Worm (Caenorhabditis elegans): ENCODE measurements around the gene str-243.
A peak's percentile ranks its signal among the peaks of the same experiment; 100 is the strongest.

Gene str-243

DNA sequence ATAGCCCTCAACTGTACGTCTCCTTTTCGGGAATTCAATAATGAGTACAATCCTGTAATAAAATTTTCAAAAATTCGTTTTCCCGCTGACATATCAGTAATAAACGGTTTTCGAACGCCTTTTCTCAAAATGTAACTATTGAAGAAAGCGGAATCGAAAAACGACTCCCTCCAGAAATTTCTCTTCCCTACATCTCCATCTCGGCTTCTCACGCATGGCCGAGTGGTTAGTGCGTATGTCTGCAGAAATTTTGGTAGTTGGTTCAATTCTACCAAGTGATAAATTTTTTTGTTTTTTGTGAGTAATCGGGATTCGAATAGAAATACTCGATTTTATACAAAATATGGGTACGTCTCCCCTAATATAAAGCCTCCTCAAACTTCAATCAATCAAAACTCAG is 38.6 kb downstream of the str-243 start (continued):
- peak; percentile 32; the same call in 1 of the 2 replicates for TF ChIP-seq mdt-29 (GFP tag; IDR thresholded peaks at IDR 0.05)
- peak; percentile 77; the same call in 1 of the 2 replicates for TF ChIP-seq zip-11 (GFP tag; IDR thresholded peaks at IDR 0.05)
- peak; percentile 95 for TF ChIP-seq arid-1 (GFP tag; conservative IDR thresholded peaks at IDR 0.05)

DNA sequence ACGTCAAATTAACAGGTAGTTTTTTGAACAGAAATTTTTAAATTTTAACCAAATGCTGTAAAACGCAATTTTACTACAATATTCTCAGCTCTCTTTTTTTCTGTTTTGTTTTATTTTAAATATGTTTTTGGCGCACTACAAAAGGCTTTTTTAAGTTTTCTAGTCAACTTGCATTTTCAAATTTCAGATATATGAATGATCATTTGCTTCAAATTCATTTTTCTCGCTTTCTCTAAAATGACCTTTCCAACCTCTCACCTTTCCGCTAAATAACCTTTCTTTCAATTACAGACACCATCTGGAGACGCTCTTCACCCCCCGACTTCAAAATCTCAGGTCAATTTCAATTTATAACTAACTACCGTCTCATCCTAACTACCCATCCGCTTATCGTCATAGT is 44.2 kb downstream of the str-243 start, which contains the start of gene cdc-25.2:
cdc-25.2 (plus strand) TSS at position 301 of the 400 bp plus-strand sequence.
- no peak for TF ChIP-seq hlh-30 (tag; optimal IDR thresholded peaks at IDR 0.05; ENCODE audit: insufficient read depth)
- no peak for TF ChIP-seq nhr-42 (GFP tag; IDR thresholded peaks at IDR 0.05)
- no peak for TF ChIP-seq lin-13 (GFP tag; optimal IDR thresholded peaks at IDR 0.05)
- TF ChIP-seq ceh-62 (tag; optimal IDR thresholded peaks at IDR 0.05), result no peak
- no peak for TF ChIP-seq nhr-41 (GFP tag; IDR thresholded peaks at IDR 0.05)

DNA sequence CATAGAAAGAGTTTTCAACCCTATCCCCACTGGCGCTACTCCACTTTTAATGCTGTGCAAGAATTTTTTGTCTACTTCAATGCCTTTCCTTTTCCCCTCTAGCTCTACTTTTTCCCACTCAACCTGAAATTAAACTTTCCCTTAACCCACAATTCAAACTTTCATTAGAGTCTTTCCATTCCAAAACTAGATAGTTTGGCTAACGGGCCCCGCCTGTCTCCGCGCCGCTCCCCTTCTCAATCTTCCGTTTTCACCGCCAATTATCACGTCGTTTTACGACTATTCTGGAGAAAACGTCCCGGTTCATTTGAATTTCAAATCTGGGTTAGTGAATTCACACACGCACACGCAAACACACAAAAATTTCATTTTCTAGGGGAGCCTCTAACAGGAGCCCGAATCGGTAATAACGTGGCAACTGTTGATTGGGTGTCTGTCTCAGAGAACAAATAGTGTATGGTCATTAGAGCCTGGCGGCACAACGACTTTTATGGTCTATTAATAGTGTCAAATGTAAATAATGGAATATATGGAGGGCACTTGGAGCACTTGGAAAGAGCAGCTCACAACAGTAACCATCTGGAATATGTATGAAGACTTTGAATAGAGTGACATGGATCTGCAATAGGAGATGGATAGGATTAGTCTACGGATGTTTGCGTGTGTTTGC is 47.3 kb downstream of the str-243 start:
- TF ChIP-seq mxl-2 (GFP tag; conservative IDR thresholded peaks at IDR 0.05) (no peak), aha-1 (tag) (peak; percentile 67), unc-62 (GFP tag; optimal IDR thresholded peaks at IDR 0.05 in 1 of 2) (peak in 1 of 2 experiments; percentile 52), unc-62 (tag; optimal IDR thresholded peaks at IDR 0.05) (no peak), unc-130 (GFP tag; optimal IDR thresholded peaks at IDR 0.05) (no peak), madf-5 (GFP tag; IDR thresholded peaks at IDR 0.05) (no peak), skn-1 (tag; optimal IDR thresholded peaks at IDR 0.05) (no peak), lin-38 (GFP tag; IDR thresholded peaks at IDR 0.05) (no peak), Y5F2A.4 (GFP tag; optimal IDR thresholded peaks at IDR 0.05) (no peak), daf-8 (GFP tag; IDR thresholded peaks at IDR 0.05) (no peak), dmd-9 (GFP tag; IDR thresholded peaks at IDR 0.05) (no peak), nhr-237 (tag; optimal IDR thresholded peaks at IDR 0.05) (no peak)

DNA sequence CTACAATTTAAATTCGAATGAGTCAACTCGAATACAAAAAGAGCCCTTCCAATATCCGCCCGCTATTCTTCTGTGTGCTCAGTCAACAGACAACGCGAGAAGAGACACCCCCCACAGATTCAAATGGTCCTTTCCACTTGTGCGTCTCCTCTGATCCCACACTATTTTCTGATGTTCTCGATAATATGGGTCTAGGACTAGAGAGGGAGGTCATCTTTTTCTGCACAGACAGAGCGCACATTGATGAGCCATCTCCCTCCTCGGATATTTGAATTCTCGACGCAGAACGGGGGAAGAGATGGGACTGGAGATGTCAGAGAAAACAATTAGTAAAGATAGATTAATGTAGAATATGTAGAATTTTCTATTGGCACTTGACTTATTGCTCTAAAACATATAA is 48.1 kb downstream of the str-243 start:
- no peak for TF ChIP-seq ama-1 (optimal IDR thresholded peaks at IDR 0.05)
- TF ChIP-seq daf-12 (tag; optimal IDR thresholded peaks at IDR 0.05), result no peak
- TF ChIP-seq pha-4 (GFP tag; IDR thresholded peaks at IDR 0.05), result no peak
- no peak for TF ChIP-seq pha-4 (tag; optimal IDR thresholded peaks at IDR 0.05)
- no peak for TF ChIP-seq F37D6.2 (tag; optimal IDR thresholded peaks at IDR 0.05)
- TF ChIP-seq F10B5.3 (tag; optimal IDR thresholded peaks at IDR 0.05), result no peak
- no peak for TF ChIP-seq T20F7.1 (GFP tag; optimal IDR thresholded peaks at IDR 0.05)
- no peak for TF ChIP-seq dve-1 (tag; optimal IDR thresholded peaks at IDR 0.05; ENCODE audit: insufficient read depth)
- no peak for TF ChIP-seq tag-97 (GFP tag; IDR thresholded peaks at IDR 0.05)
- no peak for TF ChIP-seq mxl-3 (GFP tag; optimal IDR thresholded peaks at IDR 0.05)
- TF ChIP-seq hlh-11 (tag; optimal IDR thresholded peaks at IDR 0.05), result no peak

DNA sequence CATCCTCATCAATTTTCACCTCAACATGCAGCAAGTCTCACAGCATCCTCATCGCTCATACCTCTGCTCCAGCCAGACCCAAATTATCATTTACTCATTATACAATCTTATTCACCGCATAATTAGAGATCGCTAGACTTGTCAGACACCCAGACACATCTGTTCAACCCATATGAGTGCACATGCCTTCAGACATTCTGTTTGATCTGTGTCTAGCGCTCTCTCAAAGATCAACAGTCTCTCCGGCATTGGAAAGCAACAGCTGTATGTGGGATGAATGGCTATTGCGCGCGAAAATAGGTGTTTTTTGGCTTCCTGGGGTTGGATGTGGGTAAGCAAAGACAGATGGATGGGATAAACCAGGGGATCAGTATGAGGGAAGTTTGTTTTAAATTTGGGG is 50.0 kb downstream of the str-243 start:
- TF ChIP-seq ces-1 (GFP tag; optimal IDR thresholded peaks at IDR 0.05) (no peak), dmd-9 (GFP tag; IDR thresholded peaks at IDR 0.05) (0 out of 2 replicates have a peak, but pooled peaks have one; percentile 26)

Measured in whole organism, L4 larva.